Fruit fly (Drosophila melanogaster) whole organism, pupa: ENCODE data around the gene CG32755.

Experiments used
- CG10348 ChIP-seq: fragments of 200-800 bp; sonication (Bioruptor generic); IDR thresholded peaks from 2 replicates; pipeline ENCODE4 v1.3.6; 2022; ENCODE audit warnings: missing biosample characterization, missing genetic modification characterization
- CG12605 ChIP-seq: fragments of 200-800 bp; sonication (Bioruptor generic); IDR thresholded peaks from 2 replicates; pipeline ENCODE4 v1.3.6; 2022; ENCODE audit warnings: missing biosample characterization, missing genetic modification characterization
- CG14655 ChIP-seq: fragments of 200-800 bp; sonication (Bioruptor generic); optimal IDR thresholded peaks from 3 replicates; lab custom pipeline; 2017; ENCODE audit warnings: mild to moderate bottlenecking, missing biosample characterization, missing genetic modification reagents, missing genetic modification characterization
- CG32121 ChIP-seq: fragments of 200-800 bp; sonication (Bioruptor generic); IDR thresholded peaks from 2 replicates; pipeline ENCODE4 v1.3.6; 2022; ENCODE audit warnings: missing biosample characterization, missing genetic modification characterization
- CG8159 ChIP-seq: fragments of 200-800 bp; sonication (Bioruptor generic); optimal IDR thresholded peaks from 3 replicates; lab custom pipeline; 2018; ENCODE audit warnings: missing biosample characterization, mild to moderate bottlenecking, missing genetic modification characterization, moderate library complexity
- EcR ChIP-seq: fragments of 200-800 bp; sonication (Bioruptor generic); optimal IDR thresholded peaks from 3 replicates; lab custom pipeline; 2019; ENCODE audit warnings: missing biosample characterization, missing genetic modification characterization, mild to moderate bottlenecking, moderate library complexity, missing genetic modification reagents

DNA sequence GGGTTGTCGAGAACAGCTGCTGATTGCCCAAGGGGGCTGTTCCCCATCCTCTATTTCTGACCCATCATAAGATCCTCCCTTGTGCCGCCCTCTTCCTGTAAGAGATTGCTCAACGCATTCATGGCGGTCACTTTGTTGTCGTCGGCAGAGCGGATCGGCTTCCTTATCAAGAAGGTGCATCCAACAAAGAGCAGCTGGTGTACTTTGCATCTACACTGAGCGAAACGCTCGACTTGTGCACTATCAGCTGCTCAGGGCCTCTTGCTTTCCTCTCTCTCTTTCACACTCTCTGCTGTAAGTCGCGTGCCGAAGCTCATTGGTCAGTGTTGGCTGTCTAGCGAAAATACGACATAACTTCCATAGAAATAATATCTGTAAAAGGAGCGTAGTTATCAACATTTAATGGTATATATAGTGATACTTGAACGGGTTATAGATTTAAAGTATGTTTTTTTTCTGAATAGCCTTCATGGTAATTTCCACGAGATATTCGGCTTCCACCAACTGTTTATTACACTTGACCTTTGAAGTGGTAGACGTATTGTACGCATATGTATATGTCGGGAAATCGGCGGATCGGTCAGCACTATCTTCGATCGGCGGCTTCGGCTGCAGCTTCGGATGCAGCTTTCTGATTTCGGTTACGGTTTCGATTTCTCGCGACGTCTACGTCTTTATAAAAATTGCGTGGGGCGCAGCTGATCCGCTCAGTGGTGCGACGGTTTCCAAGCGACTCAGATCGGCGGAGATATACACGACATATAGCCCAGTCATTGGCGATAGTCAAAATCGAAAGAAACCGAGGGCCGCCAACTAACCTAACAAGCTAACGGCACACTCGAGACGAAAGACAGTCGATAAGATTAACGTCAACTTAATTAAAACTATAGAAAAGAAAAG lies 38.3 kb downstream of the CG32755 start, which contains the start of gene CG5966:
- TF ChIP-seq CG10348 (GFP tag; lab: Robert Waterston, UW): no peak
- peak; percentile 56 for TF ChIP-seq CG14655 (GFP tag; lab: Kevin White, UChicago)
- TF ChIP-seq CG32121 (GFP tag; lab: Robert Waterston, UW): no peak; the same call in 1 of the 2 replicates
- TF ChIP-seq CG12605 (GFP tag; lab: Robert Waterston, UW): peak; percentile 84
- TF ChIP-seq EcR (GFP tag; lab: Kevin White, UChicago): no peak
- TF ChIP-seq CG8159 (tag; lab: Kevin White, UChicago): no peak
